Fruit fly (Drosophila melanogaster) whole organism: Measurements from ENCODE around the gene Tis11.

Experiments used
- EcR ChIP-seq, 2 experiments: fragments of >200 bp; optimal IDR thresholded peaks; 2 replicates each; lab custom pipeline; 2017; ENCODE audit warnings: missing biosample characterization in 2 of 2, missing genetic modification characterization in 2 of 2, missing genetic modification reagents in 2 of 2
- usp ChIP-seq: fragments of >200 bp; optimal IDR thresholded peaks from 2 replicates; lab custom pipeline; 2017; ENCODE audit warnings: missing biosample characterization, missing genetic modification characterization, mixed read lengths

- TF ChIP-seq usp (GFP tag; lab: Kevin White, UChicago) (no peak), EcR (GFP tag; optimal IDR thresholded peaks at IDR 0.05; lab: Kevin White, UChicago) (no peak)
Observed at dm6 chrX:12723332-12723731, 64.1 kb downstream of the Tis11 start.
